Fruit fly (Drosophila melanogaster) whole organism, embryonic: Measurements from ENCODE around the gene CG10011.

Source experiments
- BtbVII ChIP-seq: fragments of 200-800 bp; sonication (Bioruptor generic); optimal IDR thresholded peaks from 3 replicates; lab custom pipeline; 2017; ENCODE audit warnings: missing biosample characterization, mild to moderate bottlenecking, missing genetic modification characterization
- CG1024 ChIP-seq: fragments of 200-800 bp; sonication (Bioruptor generic); IDR thresholded peaks from 2 replicates; pipeline ENCODE4 v1.3.6; 2022; ENCODE audit warnings: missing biosample characterization, missing genetic modification characterization
- CG10274 ChIP-seq: fragments of 200-800 bp; sonication (Bioruptor generic); optimal IDR thresholded peaks from 3 replicates; lab custom pipeline; 2017; ENCODE audit warnings: missing biosample characterization, mild to moderate bottlenecking, missing genetic modification characterization
- CG1233 ChIP-seq: fragments of 200-800 bp; sonication (Bioruptor generic); optimal IDR thresholded peaks from 4 replicates; lab custom pipeline; 2018; ENCODE audit warnings: missing biosample characterization, mild to moderate bottlenecking, missing genetic modification characterization
- CG12942 ChIP-seq: fragments of 200-800 bp; sonication (Bioruptor generic); optimal IDR thresholded peaks from 3 replicates; lab custom pipeline; 2016; ENCODE audit warnings: missing biosample characterization, missing genetic modification characterization
- CG14014 ChIP-seq: fragments of 200-800 bp; sonication (Bioruptor generic); IDR thresholded peaks from 2 replicates; pipeline ENCODE4 v1.3.6; 2022; ENCODE audit warnings: missing biosample characterization, missing genetic modification characterization
- CG14710 ChIP-seq: fragments of 200-800 bp; sonication (Bioruptor generic); optimal IDR thresholded peaks from 3 replicates; lab custom pipeline; 2019; ENCODE audit warnings: missing biosample characterization, mild to moderate bottlenecking, missing genetic modification characterization, moderate library complexity
- CG1603 ChIP-seq: fragments of 200-800 bp; sonication (Bioruptor generic); optimal IDR thresholded peaks from 2 replicates; lab custom pipeline; 2019; ENCODE audit warnings: missing biosample characterization, mild to moderate bottlenecking, missing genetic modification characterization, moderate library complexity
- CG16813 ChIP-seq: fragments of 200-800 bp; sonication (Bioruptor generic); IDR thresholded peaks from 3 replicates; pipeline ENCODE4 v1.3.6; 2022; ENCODE audit warnings: missing biosample characterization, missing genetic modification characterization; ENCODE audit not compliant: partially characterized antibody
- CG17186 ChIP-seq: fragments of 200-800 bp; sonication (Bioruptor generic); optimal IDR thresholded peaks from 3 replicates; lab custom pipeline; 2017; ENCODE audit warnings: missing biosample characterization, missing genetic modification reagents, missing genetic modification characterization
- CG2199 ChIP-seq: fragments of 200-800 bp; sonication (Bioruptor generic); IDR thresholded peaks from 3 replicates; pipeline ENCODE4 v1.3.6; 2022; ENCODE audit warnings: missing biosample characterization, missing genetic modification characterization
- CG30403 ChIP-seq: fragments of 200-800 bp; sonication (Bioruptor generic); optimal IDR thresholded peaks from 3 replicates; lab custom pipeline; 2016; ENCODE audit warnings: missing biosample characterization, missing genetic modification characterization
- CG31441 ChIP-seq: fragments of 200-800 bp; sonication (Bioruptor generic); IDR thresholded peaks from 2 replicates; pipeline ENCODE4 v1.3.6; 2022; ENCODE audit warnings: missing biosample characterization, missing genetic modification characterization
- CG32767 ChIP-seq: fragments of 200-800 bp; sonication (Bioruptor generic); IDR thresholded peaks from 2 replicates; pipeline ENCODE4 v1.3.6; 2022; ENCODE audit warnings: missing biosample characterization, missing genetic modification characterization
- CG42726 ChIP-seq: fragments of 200-800 bp; sonication (Bioruptor generic); IDR thresholded peaks from 2 replicates; pipeline ENCODE4 v1.3.6; 2022; ENCODE audit warnings: missing biosample characterization, missing genetic modification characterization; ENCODE audit not compliant: partially characterized antibody
- CG6791 ChIP-seq: fragments of 200-800 bp; sonication (Bioruptor generic); IDR thresholded peaks from 3 replicates; pipeline ENCODE4 v1.3.6; 2022; ENCODE audit warnings: missing biosample characterization, missing genetic modification characterization; ENCODE audit not compliant: partially characterized antibody
- CG7928 ChIP-seq: fragments of 200-800 bp; sonication (Bioruptor generic); optimal IDR thresholded peaks from 2 replicates; lab custom pipeline; 2017; ENCODE audit warnings: missing biosample characterization, mild to moderate bottlenecking, missing genetic modification characterization
- CG7963 ChIP-seq: fragments of 200-800 bp; sonication (Bioruptor generic); IDR thresholded peaks from 3 replicates; pipeline ENCODE4 v1.3.6; 2022; ENCODE audit warnings: missing biosample characterization, missing genetic modification characterization; ENCODE audit not compliant: partially characterized antibody
- CTCF ChIP-seq: fragments of 200-800 bp; sonication (Bioruptor generic); optimal IDR thresholded peaks from 2 replicates; lab custom pipeline; 2017; ENCODE audit warnings: missing biosample characterization, mild to moderate bottlenecking, missing genetic modification characterization, moderate library complexity
- Dip2 ChIP-seq: fragments of 200-800 bp; sonication (Bioruptor generic); IDR thresholded peaks from 2 replicates; pipeline ENCODE4 v1.3.6; 2022; ENCODE audit warnings: missing biosample characterization, missing genetic modification characterization
- GATAe ChIP-seq: fragments of 200-800 bp; sonication (Bioruptor generic); conservative IDR thresholded peaks from 2 replicates; pipeline ENCODE4 v1.3.6; 2022; ENCODE audit warnings: missing biosample characterization, missing genetic modification characterization
- Gug ChIP-seq: fragments of 200-800 bp; sonication (Bioruptor generic); IDR thresholded peaks from 4 replicates; pipeline ENCODE4 v1.3.6; 2022; ENCODE audit warnings: missing biosample characterization, missing genetic modification characterization
- HLH4C ChIP-seq: fragments of 200-800 bp; sonication (Bioruptor generic); IDR thresholded peaks from 3 replicates; pipeline ENCODE4 v1.3.6; 2022; ENCODE audit warnings: missing biosample characterization, missing genetic modification characterization; ENCODE audit not compliant: partially characterized antibody
- HmgZ ChIP-seq: fragments of 200-800 bp; sonication (Bioruptor generic); optimal IDR thresholded peaks from 2 replicates; lab custom pipeline; 2018; ENCODE audit warnings: missing biosample characterization, mild to moderate bottlenecking, missing genetic modification characterization
- Hr78 ChIP-seq, 2 experiments: fragments of 200-800 bp in 1 of 2; fragments of >200 bp in 1 of 2; sonication (Bioruptor generic) in 1 of 2; optimal IDR thresholded peaks; 2 replicates each; lab custom pipeline; 2017 to 2019; ENCODE audit warnings: missing biosample characterization in 2 of 2, missing genetic modification characterization in 2 of 2, mild to moderate bottlenecking in 1 of 2, moderate library complexity in 1 of 2
- Kr ChIP-seq: fragments of 200-800 bp; sonication (Bioruptor generic); optimal IDR thresholded peaks from 2 replicates; lab custom pipeline; 2017; ENCODE audit warnings: missing biosample characterization, mild to moderate bottlenecking, missing genetic modification characterization
- MESR4 ChIP-seq: fragments of 200-800 bp; sonication (Bioruptor generic); optimal IDR thresholded peaks from 2 replicates; lab custom pipeline; 2018; ENCODE audit warnings: missing biosample characterization, mild to moderate bottlenecking, missing genetic modification characterization, moderate library complexity
- Max ChIP-seq: fragments of 200-800 bp; sonication (Bioruptor generic); optimal IDR thresholded peaks from 2 replicates; lab custom pipeline; 2016; ENCODE audit warnings: missing biosample characterization, mild to moderate bottlenecking, missing genetic modification characterization
- Nf-YC ChIP-seq: fragments of 200-800 bp; optimal IDR thresholded peaks from 3 replicates; lab custom pipeline; 2019; ENCODE audit warnings: missing biosample characterization, mild to moderate bottlenecking, missing genetic modification characterization, moderate library complexity
- TFAM ChIP-seq: fragments of 200-800 bp; sonication (Bioruptor generic); optimal IDR thresholded peaks from 2 replicates; lab custom pipeline; 2017; ENCODE audit warnings: missing biosample characterization, missing genetic modification characterization, inconsistent platforms
- YL-1 ChIP-seq: fragments of 200-800 bp; sonication (Bioruptor generic); optimal IDR thresholded peaks from 3 replicates; lab custom pipeline; 2017; ENCODE audit warnings: missing biosample characterization, mild to moderate bottlenecking, missing genetic modification characterization
- ab ChIP-seq: fragments of 200-800 bp; sonication (Bioruptor generic); optimal IDR thresholded peaks from 2 replicates; lab custom pipeline; 2016; ENCODE audit warnings: missing biosample characterization, missing genetic modification characterization
- ap ChIP-seq: fragments of 200-800 bp; sonication (Bioruptor generic); IDR thresholded peaks from 2 replicates; pipeline ENCODE4 v1.3.6; 2022; ENCODE audit warnings: missing biosample characterization, missing genetic modification characterization
- ase ChIP-seq: fragments of 200-800 bp; sonication (Bioruptor generic); IDR thresholded peaks from 3 replicates; pipeline ENCODE4 v1.3.6; 2022; ENCODE audit warnings: missing biosample characterization, missing genetic modification characterization
- ato ChIP-seq: fragments of 200-800 bp; sonication (Bioruptor generic); IDR thresholded peaks from 2 replicates; pipeline ENCODE4 v1.3.6; 2022; ENCODE audit warnings: missing biosample characterization, missing genetic modification characterization; ENCODE audit not compliant: partially characterized antibody
- br ChIP-seq: fragments of >200 bp; optimal IDR thresholded peaks from 2 replicates; lab custom pipeline; 2017
- cato ChIP-seq: fragments of 200-800 bp; sonication (Bioruptor generic); optimal IDR thresholded peaks from 2 replicates; lab custom pipeline; 2016; ENCODE audit warnings: missing biosample characterization, missing genetic modification characterization, borderline replicate concordance
- dm ChIP-seq: fragments of 200-800 bp; sonication (Bioruptor generic); optimal IDR thresholded peaks from 3 replicates; lab custom pipeline; 2016; ENCODE audit warnings: missing biosample characterization, missing genetic modification characterization
- ftz-f1 ChIP-seq: fragments of 200-800 bp; sonication (Bioruptor generic); optimal IDR thresholded peaks from 2 replicates; lab custom pipeline; 2016; ENCODE audit warnings: missing biosample characterization, missing genetic modification characterization
- mam ChIP-seq: fragments of 200-800 bp; sonication (Bioruptor generic); optimal IDR thresholded peaks from 3 replicates; lab custom pipeline; 2016; ENCODE audit warnings: missing biosample characterization, missing genetic modification characterization
- p53 ChIP-seq: fragments of 200-800 bp; sonication (Bioruptor generic); optimal IDR thresholded peaks from 2 replicates; lab custom pipeline; 2016; ENCODE audit warnings: missing biosample characterization, missing genetic modification characterization
- pnt ChIP-seq: fragments of 200-800 bp; sonication (Bioruptor generic); optimal IDR thresholded peaks from 3 replicates; lab custom pipeline; 2016; ENCODE audit warnings: missing biosample characterization, missing genetic modification characterization
- scrt ChIP-seq: fragments of 200-800 bp; sonication (Bioruptor generic); optimal IDR thresholded peaks from 2 replicates; lab custom pipeline; 2018; ENCODE audit warnings: missing biosample characterization, mild to moderate bottlenecking, missing genetic modification characterization, moderate library complexity
- sens ChIP-seq: fragments of 200-800 bp; sonication (Bioruptor generic); peaks from one replicate; lab custom pipeline; 2016; ENCODE audit warnings: missing biosample characterization, missing genetic modification characterization
- sim ChIP-seq: fragments of 200-800 bp; sonication (Bioruptor generic); IDR thresholded peaks from 2 replicates; pipeline ENCODE4 v1.3.6; 2022; ENCODE audit warnings: missing biosample characterization, missing genetic modification characterization
- slbo ChIP-seq: fragments of 200-800 bp; sonication (Bioruptor generic); IDR thresholded peaks from 2 replicates; pipeline ENCODE4 v1.3.6; 2022; ENCODE audit warnings: missing biosample characterization, missing genetic modification characterization
- slp2 ChIP-seq: fragments of 200-800 bp; sonication (Bioruptor generic); optimal IDR thresholded peaks from 2 replicates; lab custom pipeline; 2016; ENCODE audit warnings: missing biosample characterization, missing genetic modification characterization
- ssp ChIP-seq: fragments of 200-800 bp; sonication (Bioruptor generic); IDR thresholded peaks from 2 replicates; pipeline ENCODE4 v1.3.6; 2022; ENCODE audit warnings: missing biosample characterization, missing genetic modification characterization
- tna ChIP-seq: fragments of 200-800 bp; sonication (Bioruptor generic); IDR thresholded peaks from 2 replicates; pipeline ENCODE4 v1.3.6; 2022; ENCODE audit warnings: missing biosample characterization, missing genetic modification characterization; ENCODE audit not compliant: partially characterized antibody
- vnd ChIP-seq: fragments of 200-800 bp; sonication (Bioruptor generic); IDR thresholded peaks from 3 replicates; pipeline ENCODE4 v1.3.6; 2022; ENCODE audit warnings: missing biosample characterization, missing genetic modification characterization; ENCODE audit not compliant: partially characterized antibody
- zf30C ChIP-seq: fragments of 200-800 bp; sonication (Bioruptor generic); optimal IDR thresholded peaks from 3 replicates; lab custom pipeline; 2018; ENCODE audit warnings: missing biosample characterization, mild to moderate bottlenecking, missing genetic modification characterization

CG10011 gene

DNA sequence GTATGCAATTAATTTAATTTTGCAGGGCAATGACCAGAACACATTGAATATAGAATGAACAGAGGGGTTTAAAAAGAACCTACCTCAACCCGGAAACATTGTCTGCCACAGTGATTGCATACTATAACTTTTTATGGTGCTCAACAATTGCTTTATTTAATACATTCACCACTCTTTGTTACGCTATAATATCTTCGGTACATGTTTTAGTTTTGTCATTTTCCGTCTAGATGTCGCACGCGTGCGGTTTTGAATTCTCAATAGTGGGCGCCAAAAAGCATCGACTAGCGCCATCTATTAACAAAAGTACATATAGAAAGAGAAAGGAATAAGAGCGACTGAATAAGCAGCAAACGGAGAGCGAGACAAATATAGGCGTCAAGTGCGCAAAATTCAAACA lies 37.2 kb upstream of the CG10011 start (continued):
- no peak for TF ChIP-seq br
- peak; percentile 99 for TF ChIP-seq CTCF (GFP tag; lab: Kevin White, UChicago)
- TF ChIP-seq sens, result peak; percentile 85
- TF ChIP-seq Gug (GFP tag; lab: Robert Waterston, UW), result peak; percentile 88
- TF ChIP-seq Kr (GFP tag; lab: Kevin White, UChicago), result no peak
- TF ChIP-seq CG10274 (GFP tag; lab: Kevin White, UChicago), result peak; percentile 55
- peak; percentile 47 for TF ChIP-seq Max (GFP tag; lab: Kevin White, UChicago)
- TF ChIP-seq GATAe (GFP tag; lab: Robert Waterston, UW), result no peak
- TF ChIP-seq CG1603 (tag; lab: Kevin White, UChicago), result peak; percentile 94
- peak; percentile 84 for TF ChIP-seq CG1233 (GFP tag; lab: Kevin White, UChicago)
- TF ChIP-seq ssp, result peak; percentile 69
- no peak for TF ChIP-seq Nf-YC (tag; lab: Kevin White, UChicago)
- peak; percentile 87 for TF ChIP-seq slp2
- TF ChIP-seq ato (GFP tag; lab: Robert Waterston, UW), result no peak
- TF ChIP-seq CG16813, result peak; percentile 10; the same call in 1 of the 3 replicates
- peak; percentile 33 for TF ChIP-seq CG7928 (GFP tag; lab: Kevin White, UChicago)
- peak; percentile 72 for TF ChIP-seq dm (GFP tag; lab: Kevin White, UChicago)
- TF ChIP-seq BtbVII (GFP tag; lab: Kevin White, UChicago), result peak; percentile 35
- TF ChIP-seq ab (GFP tag; lab: Kevin White, UChicago), result no peak
- TF ChIP-seq CG32767 (GFP tag; lab: Robert Waterston, UW), result no peak
- TF ChIP-seq ase (GFP tag; lab: Robert Waterston, UW), result peak; percentile 91
- peak; percentile 58 for TF ChIP-seq scrt (GFP tag; lab: Kevin White, UChicago)
- 0 out of 2 replicates have a peak, but pooled peaks have one; percentile 30 for TF ChIP-seq Dip2
- peak; percentile 89 for TF ChIP-seq mam
- TF ChIP-seq CG2199 (GFP tag; lab: Robert Waterston, UW), result peak; percentile 80; the same call in 2 of the 3 replicates
- TF ChIP-seq vnd, result no peak
- no peak; the same call in 2 of the 3 replicates for TF ChIP-seq CG6791 (GFP tag; lab: Robert Waterston, UW)
- TF ChIP-seq CG30403 (GFP tag; lab: Kevin White, UChicago), result peak; percentile 87
- TF ChIP-seq YL-1 (GFP tag; lab: Kevin White, UChicago), result peak; percentile 28
- peak; percentile 52 for TF ChIP-seq CG17186 (GFP tag; lab: Kevin White, UChicago)
- peak; percentile 84 for TF ChIP-seq HmgZ
- TF ChIP-seq cato (GFP tag; lab: Kevin White, UChicago), result peak; percentile 67
- TF ChIP-seq MESR4 (GFP tag; lab: Kevin White, UChicago), result no peak
- peak; percentile 88 for TF ChIP-seq CG1024 (GFP tag; lab: Robert Waterston, UW)
- peak; percentile 76; the same call in 1 of the 2 replicates for TF ChIP-seq CG14014
- TF ChIP-seq sim (GFP tag; lab: Robert Waterston, UW), result no peak
- TF ChIP-seq ap (GFP tag; lab: Robert Waterston, UW), result peak; percentile 69
- TF ChIP-seq pnt, result peak; percentile 84
- TF ChIP-seq CG7963, result no peak
- no peak for TF ChIP-seq HLH4C (GFP tag; lab: Robert Waterston, UW)
- peak; percentile 84; the same call in 1 of the 2 replicates for TF ChIP-seq CG42726 (GFP tag; lab: Robert Waterston, UW)
- TF ChIP-seq Hr78 (GFP tag; optimal IDR thresholded peaks at IDR 0.05; lab: Kevin White, UChicago), result no peak
- TF ChIP-seq CG14710 (tag; lab: Kevin White, UChicago), result no peak
- TF ChIP-seq slbo (GFP tag; lab: Robert Waterston, UW), result peak; percentile 94
- TF ChIP-seq CG31441 (GFP tag; lab: Robert Waterston, UW), result peak; percentile 65
- TF ChIP-seq TFAM, result peak; percentile 64
- no peak for TF ChIP-seq zf30C (GFP tag; lab: Kevin White, UChicago)
- no peak; the same call in 1 of the 2 replicates for TF ChIP-seq tna (GFP tag; lab: Robert Waterston, UW)
- TF ChIP-seq ftz-f1, result no peak
- TF ChIP-seq CG12942 (GFP tag; lab: Kevin White, UChicago), result peak; percentile 74
- TF ChIP-seq p53, result peak; percentile 88
